Worm (Caenorhabditis elegans) whole organism, L3 larva: ENCODE measurements around the gene srw-26.

Experiments used
- R02D3.7 ChIP-seq: fragments of 150-350 bp; optimal IDR thresholded peaks from 2 replicates; lab custom pipeline; 2014; ENCODE audit warnings: missing biosample characterization, missing genetic modification characterization
- ZK546.5 ChIP-seq: sonication (generic microtip); optimal IDR thresholded peaks from 2 replicates; lab custom pipeline; 2017; ENCODE audit warnings: missing biosample characterization, missing genetic modification characterization
- aly-2 ChIP-seq: fragments of 150-350 bp; optimal IDR thresholded peaks from 2 replicates; lab custom pipeline; 2014; ENCODE audit warnings: missing biosample characterization, missing genetic modification characterization
- ama-1 ChIP-seq: fragments of 150-350 bp; optimal IDR thresholded peaks from 2 replicates; lab custom pipeline; 2018
- ceh-16 ChIP-seq: sonication (generic microtip); optimal IDR thresholded peaks from 2 replicates; lab custom pipeline; 2017; ENCODE audit warnings: missing biosample characterization, missing genetic modification characterization
- ceh-28 ChIP-seq: fragments of 150-350 bp; optimal IDR thresholded peaks from 2 replicates; lab custom pipeline; 2014; ENCODE audit warnings: missing biosample characterization, missing genetic modification reagents, missing genetic modification characterization
- ceh-82 ChIP-seq: fragments of 150-350 bp; optimal IDR thresholded peaks from 2 replicates; lab custom pipeline; 2014; ENCODE audit warnings: missing biosample characterization, missing genetic modification characterization
- daf-12 ChIP-seq: fragments of 150-350 bp; optimal IDR thresholded peaks from 2 replicates; lab custom pipeline; 2014; ENCODE audit warnings: missing biosample characterization, missing genetic modification reagents, missing genetic modification characterization
- egl-5 ChIP-seq: fragments of 150-350 bp; optimal IDR thresholded peaks from 2 replicates; lab custom pipeline; 2017; ENCODE audit warnings: missing biosample characterization, missing genetic modification reagents, missing genetic modification characterization, inconsistent platforms
- elt-1 ChIP-seq: fragments of 150-350 bp; optimal IDR thresholded peaks from 2 replicates; lab custom pipeline; 2014; ENCODE audit warnings: missing biosample characterization, missing genetic modification characterization
- elt-2 ChIP-seq: sonication (generic microtip); optimal IDR thresholded peaks from 2 replicates; lab custom pipeline; 2016; ENCODE audit warnings: missing genetic modification reagents, mild to moderate bottlenecking, missing genetic modification characterization, missing compliant biosample characterization
- elt-3 ChIP-seq, 3 experiments: fragments of 150-350 bp in 1 of 3; sonication (generic microtip) in 2 of 3; optimal IDR thresholded peaks; 2 replicates in 2 of 3; 4 replicates in 1 of 3; lab custom pipeline; 2014 to 2017; ENCODE audit warnings: missing biosample characterization in 3 of 3, missing genetic modification characterization in 3 of 3
- eor-1 ChIP-seq, 2 experiments: fragments of 150-350 bp; optimal IDR thresholded peaks; 2 replicates each; lab custom pipeline; 2014 to 2018; ENCODE audit warnings: missing biosample characterization in 2 of 2, missing genetic modification characterization in 2 of 2
- fkh-10 ChIP-seq: sonication (generic microtip); optimal IDR thresholded peaks from 2 replicates; lab custom pipeline; 2017; ENCODE audit warnings: missing biosample characterization, missing genetic modification reagents, missing genetic modification characterization
- fkh-2 ChIP-seq: fragments of 150-350 bp; optimal IDR thresholded peaks from 2 replicates; lab custom pipeline; 2014; ENCODE audit warnings: missing biosample characterization, missing genetic modification reagents, missing genetic modification characterization
- fos-1 ChIP-seq: fragments of 150-350 bp; optimal IDR thresholded peaks from 2 replicates; lab custom pipeline; 2014; ENCODE audit warnings: missing biosample characterization, missing genetic modification characterization
- hmg-11 ChIP-seq: sonication (generic microtip); optimal IDR thresholded peaks from 2 replicates; lab custom pipeline; 2016; ENCODE audit warnings: missing genetic modification characterization, missing compliant biosample characterization
- jun-1 ChIP-seq: fragments of 150-350 bp; optimal IDR thresholded peaks from 2 replicates; lab custom pipeline; 2014; ENCODE audit warnings: missing biosample characterization, missing genetic modification reagents, missing genetic modification characterization
- lin-15B ChIP-seq: fragments of 150-350 bp; optimal IDR thresholded peaks from 2 replicates; lab custom pipeline; 2014; ENCODE audit warnings: missing biosample characterization, missing genetic modification characterization
- nfya-1 ChIP-seq: sonication (generic microtip); optimal IDR thresholded peaks from 2 replicates; lab custom pipeline; 2017; ENCODE audit warnings: missing genetic modification characterization, mild to moderate bottlenecking, missing compliant biosample characterization, antibody characterized with exemption, moderate library complexity; ENCODE audit not compliant: insufficient read depth
- nhr-11 ChIP-seq: fragments of 150-350 bp; optimal IDR thresholded peaks from 2 replicates; lab custom pipeline; 2014; ENCODE audit warnings: missing biosample characterization, missing genetic modification characterization
- nhr-23 ChIP-seq: fragments of 150-350 bp; optimal IDR thresholded peaks from 2 replicates; lab custom pipeline; 2014; ENCODE audit warnings: missing biosample characterization, missing genetic modification reagents, missing genetic modification characterization
- nhr-237 ChIP-seq: fragments of 150-350 bp; optimal IDR thresholded peaks from 2 replicates; lab custom pipeline; 2014; ENCODE audit warnings: missing biosample characterization, missing genetic modification characterization
- nhr-25 ChIP-seq: sonication (generic microtip); optimal IDR thresholded peaks from 2 replicates; lab custom pipeline; 2017; ENCODE audit warnings: missing biosample characterization, missing genetic modification characterization
- nhr-28 ChIP-seq: fragments of 150-350 bp; optimal IDR thresholded peaks from 2 replicates; lab custom pipeline; 2014; ENCODE audit warnings: missing biosample characterization, missing genetic modification characterization
- nhr-43 ChIP-seq: sonication (generic microtip); optimal IDR thresholded peaks from 2 replicates; lab custom pipeline; 2016; ENCODE audit warnings: mild to moderate bottlenecking, missing genetic modification characterization, missing compliant biosample characterization; ENCODE audit not compliant: poor library complexity, severe bottlenecking
- nhr-67 ChIP-seq: fragments of 150-350 bp; optimal IDR thresholded peaks from 2 replicates; lab custom pipeline; 2014; ENCODE audit warnings: missing biosample characterization, missing genetic modification characterization
- nhr-76 ChIP-seq: fragments of 150-350 bp; sonication (generic microtip); optimal IDR thresholded peaks from 5 replicates; lab custom pipeline; 2014; ENCODE audit warnings: missing biosample characterization, missing genetic modification characterization
- nhr-77 ChIP-seq: fragments of 150-350 bp; optimal IDR thresholded peaks from 2 replicates; lab custom pipeline; 2014; ENCODE audit warnings: missing biosample characterization, missing genetic modification characterization
- pqm-1 ChIP-seq: fragments of 150-350 bp; optimal IDR thresholded peaks from 2 replicates; lab custom pipeline; 2017; ENCODE audit warnings: missing biosample characterization, missing genetic modification characterization, inconsistent platforms
- sea-2 ChIP-seq: fragments of 150-350 bp; sonication (generic microtip); optimal IDR thresholded peaks from 4 replicates; lab custom pipeline; 2014; ENCODE audit warnings: missing biosample characterization, missing genetic modification reagents, missing genetic modification characterization
- snpc-4 ChIP-seq: fragments of 150-350 bp; optimal IDR thresholded peaks from 2 replicates; lab custom pipeline; 2014; ENCODE audit warnings: missing biosample characterization, missing genetic modification characterization
- tbx-2 ChIP-seq: sonication (generic microtip); optimal IDR thresholded peaks from 2 replicates; lab custom pipeline; 2016; ENCODE audit warnings: mild to moderate bottlenecking, missing genetic modification characterization, missing compliant biosample characterization
- unc-39 ChIP-seq: sonication (generic microtip); optimal IDR thresholded peaks from 4 replicates; lab custom pipeline; 2017; ENCODE audit warnings: missing biosample characterization, missing genetic modification characterization
- unc-62 ChIP-seq: fragments of 150-350 bp; sonication (generic microtip); optimal IDR thresholded peaks from 4 replicates; lab custom pipeline; 2014; ENCODE audit warnings: missing biosample characterization, missing genetic modification reagents, missing genetic modification characterization
- ztf-11 ChIP-seq: fragments of 150-350 bp; optimal IDR thresholded peaks from 2 replicates; lab custom pipeline; 2014; ENCODE audit warnings: missing biosample characterization, missing genetic modification characterization
- ztf-4 ChIP-seq: fragments of 150-350 bp; optimal IDR thresholded peaks from 2 replicates; lab custom pipeline; 2014; ENCODE audit warnings: missing biosample characterization, missing genetic modification characterization

The srw-26 gene

ce11 chrV:15954932-15955331, 22.6 kb upstream of the srw-26 start, which contains the start of gene srw-57:
Gene srw-57, minus strand, starts transcription at chrV:15955032.
- no peak for TF ChIP-seq egl-5 (tag; lab: Kevin White, UChicago)
- no peak for TF ChIP-seq ceh-82
- TF ChIP-seq jun-1: no peak
- no peak for TF ChIP-seq nhr-43
- no peak for TF ChIP-seq fos-1 (tag; lab: Kevin White, UChicago)
- no peak for TF ChIP-seq lin-15B
- no peak for TF ChIP-seq unc-62 (GFP tag; lab: Kevin White, UChicago)

ce11 chrV:15952762-15953161, 20.5 kb upstream of the srw-26 start, which contains the start of gene srw-56:
Gene srw-56, minus strand, starts transcription at chrV:15952862.
- TF ChIP-seq jun-1: no peak
- TF ChIP-seq nhr-28: no peak
- TF ChIP-seq unc-39 (tag; lab: Kevin White, UChicago): no peak
- TF ChIP-seq aly-2 (tag; lab: Kevin White, UChicago): no peak
- no peak for TF ChIP-seq ztf-4 (tag; lab: Kevin White, UChicago)
- no peak for TF ChIP-seq nhr-237 (tag; lab: Kevin White, UChicago)
- TF ChIP-seq hmg-11: no peak
- TF ChIP-seq pqm-1 (tag; lab: Kevin White, UChicago): no peak
- TF ChIP-seq ceh-16 (tag; lab: Kevin White, UChicago): no peak
- no peak for TF ChIP-seq elt-2 (tag; lab: Kevin White, UChicago)

- TF ChIP-seq unc-39 (tag; lab: Kevin White, UChicago) (no peak), lin-15B (no peak), nhr-25 (tag; lab: Kevin White, UChicago) (no peak), eor-1 (tag; optimal IDR thresholded peaks at IDR 0.05; lab: Kevin White, UChicago) (no peak), daf-12 (tag; lab: Kevin White, UChicago) (no peak), ceh-28 (no peak), R02D3.7 (tag; lab: Kevin White, UChicago) (no peak), sea-2 (GFP tag; lab: Kevin White, UChicago) (no peak), ceh-16 (tag; lab: Kevin White, UChicago) (no peak), ZK546.5 (no peak), nhr-43 (no peak), fkh-2 (no peak), snpc-4 (tag; lab: Kevin White, UChicago) (no peak), nhr-67 (tag; lab: Kevin White, UChicago) (no peak), fkh-10 (GFP tag; lab: Kevin White, UChicago) (no peak)
Observed at ce11 chrV:15950903-15951302, 18.6 kb upstream of the srw-26 start, which contains the start of gene srw-59. Gene srw-59, minus strand, starts transcription at chrV:15951003.

ce11 chrV:15943125-15943524, 10.8 kb upstream of the srw-26 start, which contains the start of gene srw-53:
Gene srw-53, plus strand, starts transcription at chrV:15943425.
- no peak for TF ChIP-seq ztf-4 (tag; lab: Kevin White, UChicago)
- no peak for TF ChIP-seq nhr-28
- no peak for TF ChIP-seq lin-15B
- TF ChIP-seq ztf-11: no peak
- TF ChIP-seq pqm-1 (tag; lab: Kevin White, UChicago): no peak
- TF ChIP-seq nhr-77 (tag; lab: Kevin White, UChicago): no peak
- TF ChIP-seq nhr-76: no peak
- TF ChIP-seq nhr-67 (tag; lab: Kevin White, UChicago): no peak
- TF ChIP-seq nhr-237 (tag; lab: Kevin White, UChicago): no peak

ce11 chrV:15940254-15940653, 8.0 kb upstream of the srw-26 start, which contains the start of gene srw-55:
Gene srw-55, minus strand, starts transcription at chrV:15940354.
- no peak for TF ChIP-seq nhr-23 (tag; lab: Kevin White, UChicago)
- no peak for TF ChIP-seq nhr-11
- no peak for TF ChIP-seq fkh-2
- no peak for TF ChIP-seq nfya-1 (tag; lab: Kevin White, UChicago)
- no peak for TF ChIP-seq nhr-67 (tag; lab: Kevin White, UChicago)
- no peak for TF ChIP-seq elt-1 (tag; lab: Kevin White, UChicago)
- TF ChIP-seq fos-1 (tag; lab: Kevin White, UChicago): no peak
- no peak for TF ChIP-seq elt-3 (tag; optimal IDR thresholded peaks at IDR 0.05; lab: Kevin White, UChicago)
- no peak for TF ChIP-seq jun-1
- no peak for TF ChIP-seq daf-12 (tag; lab: Kevin White, UChicago)
- no peak for TF ChIP-seq tbx-2 (tag; lab: Kevin White, UChicago)
- TF ChIP-seq pqm-1 (tag; lab: Kevin White, UChicago): no peak
- TF ChIP-seq ZK546.5: no peak
- TF ChIP-seq ama-1 (lab: Kevin White, UChicago): no peak
- TF ChIP-seq nhr-25 (tag; lab: Kevin White, UChicago): no peak
- no peak for TF ChIP-seq ztf-4 (tag; lab: Kevin White, UChicago)
- TF ChIP-seq, all 47 proteins: peak for 0
